Fruit fly (Drosophila melanogaster): ENCODE results near the gene CG15533.

The CG15533 gene

dm6 chr3R:30389096-30389495, 39.5 kb upstream of the CG15533 start:
- TF ChIP-seq CG12768 (GFP tag; optimal IDR thresholded peaks at IDR 0.05) (no peak), tj (GFP tag; optimal IDR thresholded peaks at IDR 0.05) (peak; percentile 23), CG1620 (GFP tag; optimal IDR thresholded peaks at IDR 0.05) (no peak), CG7101 (tag; optimal IDR thresholded peaks at IDR 0.05) (no peak), Hr96 (GFP tag; optimal IDR thresholded peaks at IDR 0.05) (no peak), CG14711 (tag; optimal IDR thresholded peaks at IDR 0.05) (no peak), CG5204 (GFP tag; optimal IDR thresholded peaks at IDR 0.05) (no peak), kay (GFP tag; ENCODE audit: borderline replicate concordance) (peak; percentile 39), pad (GFP tag; optimal IDR thresholded peaks at IDR 0.05) (no peak), Mnt (GFP tag; optimal IDR thresholded peaks at IDR 0.05) (no peak), ovo (GFP tag; optimal IDR thresholded peaks at IDR 0.05) (no peak), Clk (GFP tag; optimal IDR thresholded peaks at IDR 0.05) (no peak)

dm6 chr3R:30390304-30390703, 38.3 kb upstream of the CG15533 start:
- TF ChIP-seq CG33017 (tag; optimal IDR thresholded peaks at IDR 0.05): no peak
- peak; percentile 15 for TF ChIP-seq kay (GFP tag; ENCODE audit: borderline replicate concordance)

dm6 chr3R:30391098-30391497, 37.5 kb upstream of the CG15533 start:
- peak; percentile 11 for TF ChIP-seq kay (GFP tag; ENCODE audit: borderline replicate concordance)
- TF ChIP-seq toe (GFP tag; optimal IDR thresholded peaks at IDR 0.05): no peak

- no peak for TF ChIP-seq Mnt (GFP tag; optimal IDR thresholded peaks at IDR 0.05)
- TF ChIP-seq CG7045 (GFP tag; optimal IDR thresholded peaks at IDR 0.05): no peak
- no peak for TF ChIP-seq kay (GFP tag; ENCODE audit: borderline replicate concordance)
- TF ChIP-seq toe (GFP tag; optimal IDR thresholded peaks at IDR 0.05): no peak
- no peak for TF ChIP-seq CG5204 (GFP tag; optimal IDR thresholded peaks at IDR 0.05)
- TF ChIP-seq cnc (optimal IDR thresholded peaks at IDR 0.05): no peak
- TF ChIP-seq CG14711 (tag; optimal IDR thresholded peaks at IDR 0.05): no peak
- TF ChIP-seq Crg-1 (GFP tag; optimal IDR thresholded peaks at IDR 0.05): no peak
Observed at dm6 chr3R:30391950-30392349, 36.7 kb upstream of the CG15533 start.

dm6 chr3R:30393909-30394308, 34.7 kb upstream of the CG15533 start:
- no peak for TF ChIP-seq Hr96 (GFP tag; optimal IDR thresholded peaks at IDR 0.05)

- TF ChIP-seq bab1 (GFP tag; optimal IDR thresholded peaks at IDR 0.05) (peak; percentile 26), cic (GFP tag; optimal IDR thresholded peaks at IDR 0.05) (peak; percentile 6), kay (GFP tag; ENCODE audit: borderline replicate concordance) (no peak)
Observed at dm6 chr3R:30406482-30406881, 22.1 kb upstream of the CG15533 start.

- TF ChIP-seq bab1 (GFP tag; optimal IDR thresholded peaks at IDR 0.05) (peak; percentile 5), tj (GFP tag; optimal IDR thresholded peaks at IDR 0.05) (no peak)
Observed at dm6 chr3R:30413795-30414194, 14.8 kb upstream of the CG15533 start.

- TF ChIP-seq Mnt (GFP tag; optimal IDR thresholded peaks at IDR 0.05): no peak
- TF ChIP-seq CG7101 (tag; optimal IDR thresholded peaks at IDR 0.05): no peak
- no peak for TF ChIP-seq ovo (GFP tag; optimal IDR thresholded peaks at IDR 0.05)
- TF ChIP-seq kay (GFP tag; ENCODE audit: borderline replicate concordance): no peak
- no peak for TF ChIP-seq cic (GFP tag; optimal IDR thresholded peaks at IDR 0.05)
- no peak for TF ChIP-seq tj (GFP tag; optimal IDR thresholded peaks at IDR 0.05)
Observed at dm6 chr3R:30416765-30417274, 11.8 kb upstream of the CG15533 start.

dm6 chr3R:30419216-30419615, 9.4 kb upstream of the CG15533 start:
- peak; percentile 50 for TF ChIP-seq kay (GFP tag; ENCODE audit: borderline replicate concordance)
- TF ChIP-seq CG1620 (GFP tag; optimal IDR thresholded peaks at IDR 0.05): no peak
- TF ChIP-seq Mnt (GFP tag; optimal IDR thresholded peaks at IDR 0.05): no peak
- no peak for TF ChIP-seq CG7045 (GFP tag; optimal IDR thresholded peaks at IDR 0.05)

dm6 chr3R:30422871-30423270, 5.7 kb upstream of the CG15533 start, which contains the start of the genes CG2217 and CG42740:
TSS of gene CG2217 (minus strand) at chr3R:30422971.
TSS of gene CG42740 (minus strand) at chr3R:30422971.
- no peak for TF ChIP-seq toe (GFP tag; optimal IDR thresholded peaks at IDR 0.05)
- no peak for TF ChIP-seq CG5204 (GFP tag; optimal IDR thresholded peaks at IDR 0.05)
- no peak for TF ChIP-seq Hr96 (GFP tag; optimal IDR thresholded peaks at IDR 0.05)
- TF ChIP-seq Crg-1 (GFP tag; optimal IDR thresholded peaks at IDR 0.05): no peak
- no peak for TF ChIP-seq Clk (GFP tag; optimal IDR thresholded peaks at IDR 0.05)
- TF ChIP-seq CG33017 (tag; optimal IDR thresholded peaks at IDR 0.05): no peak
- no peak for TF ChIP-seq tj (GFP tag; optimal IDR thresholded peaks at IDR 0.05)
- no peak for TF ChIP-seq Mnt (GFP tag; optimal IDR thresholded peaks at IDR 0.05)
- TF ChIP-seq CG12768 (GFP tag; optimal IDR thresholded peaks at IDR 0.05): no peak
- no peak for TF ChIP-seq CG7045 (GFP tag; optimal IDR thresholded peaks at IDR 0.05)
- TF ChIP-seq bab1 (GFP tag; optimal IDR thresholded peaks at IDR 0.05): no peak
- TF ChIP-seq pad (GFP tag; optimal IDR thresholded peaks at IDR 0.05): no peak
